Fruit fly (Drosophila melanogaster): ENCODE results near the gene CG43074.

DNA sequence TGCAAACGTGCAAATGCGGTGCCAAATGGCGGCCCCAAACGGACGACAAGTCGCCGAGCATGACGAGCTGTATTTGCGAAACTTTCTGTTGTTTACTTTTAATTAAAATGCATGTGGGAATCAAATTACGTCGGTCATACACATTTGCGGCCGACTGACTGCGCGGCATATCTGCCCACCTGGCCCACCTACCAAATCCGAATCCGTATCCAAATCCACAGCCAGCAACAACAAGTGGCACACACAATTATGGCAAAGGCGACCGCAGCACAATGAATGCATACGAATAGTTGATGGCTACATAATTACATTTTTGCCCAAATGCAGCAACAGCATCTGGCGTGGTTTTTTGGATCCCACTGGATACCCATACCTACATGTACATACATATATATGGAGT, 32.7 kb downstream of the CG43074 start:
- no peak for TF ChIP-seq h (GFP tag; optimal IDR thresholded peaks at IDR 0.05)
- no peak for TF ChIP-seq CG32264 (GFP tag; optimal IDR thresholded peaks at IDR 0.05)
- no peak for TF ChIP-seq Hr83 (GFP tag; optimal IDR thresholded peaks at IDR 0.05; ENCODE audit: poor library complexity, severe bottlenecking)
- TF ChIP-seq sv (GFP tag; optimal IDR thresholded peaks at IDR 0.05), result no peak
- no peak for TF ChIP-seq Jra (GFP tag; optimal IDR thresholded peaks at IDR 0.05)
- no peak for TF ChIP-seq fru (GFP tag; optimal IDR thresholded peaks at IDR 0.05)
- no peak for TF ChIP-seq Myc (optimal IDR thresholded peaks at IDR 0.05)
- TF ChIP-seq Sp1 (GFP tag; optimal IDR thresholded peaks at IDR 0.05), result no peak
- TF ChIP-seq pan (optimal IDR thresholded peaks at IDR 0.05), result no peak
- TF ChIP-seq GATAd (GFP tag; optimal IDR thresholded peaks at IDR 0.05), result no peak

Data from whole organism, wandering third instar larva.